Worm (Caenorhabditis elegans) whole organism, late embryonic: Measurements from ENCODE around the gene stip-1.
A peak's percentile ranks its signal among the peaks of the same experiment; 100 is the strongest.

Experiments used
- C08G9.2 ChIP-seq: sonication (generic microtip); optimal IDR thresholded peaks from 2 replicates; lab custom pipeline; 2016; ENCODE audit warnings: mild to moderate bottlenecking, missing genetic modification characterization, moderate library complexity, missing compliant biosample characterization
- C38D4.7 ChIP-seq: fragments of 200-800 bp; sonication (Bioruptor generic); optimal IDR thresholded peaks from 2 replicates; lab custom pipeline; 2018; ENCODE audit warnings: mild to moderate bottlenecking, missing genetic modification characterization, moderate library complexity, missing compliant biosample characterization
- F13H6.1 ChIP-seq: sonication (generic microtip); optimal IDR thresholded peaks from 2 replicates; lab custom pipeline; 2016; ENCODE audit warnings: missing genetic modification characterization, missing compliant biosample characterization
- T23F11.4 ChIP-seq: fragments of 200-800 bp; sonication (Bioruptor generic); optimal IDR thresholded peaks from 2 replicates; lab custom pipeline; 2018; ENCODE audit warnings: mild to moderate bottlenecking, missing genetic modification characterization, missing compliant biosample characterization
- Y22D7AL.16 ChIP-seq: sonication (generic microtip); optimal IDR thresholded peaks from 2 replicates; lab custom pipeline; 2016; ENCODE audit warnings: missing genetic modification characterization, missing compliant biosample characterization
- ama-1 ChIP-seq: fragments of 150-350 bp; optimal IDR thresholded peaks from 2 replicates; lab custom pipeline; 2014
- ceh-14 ChIP-seq: sonication (generic microtip); optimal IDR thresholded peaks from 2 replicates; lab custom pipeline; 2016; ENCODE audit warnings: missing genotype, missing genetic modification characterization, missing compliant biosample characterization
- ceh-18 ChIP-seq: sonication (generic microtip); optimal IDR thresholded peaks from 2 replicates; lab custom pipeline; 2016; ENCODE audit warnings: missing genetic modification characterization, missing compliant biosample characterization
- ceh-19 ChIP-seq: fragments of 200-800 bp; sonication (Bioruptor generic); optimal IDR thresholded peaks from 2 replicates; lab custom pipeline; 2018; ENCODE audit warnings: mild to moderate bottlenecking, missing genetic modification characterization, missing compliant biosample characterization
- ceh-2 ChIP-seq: sonication (generic microtip); optimal IDR thresholded peaks from 2 replicates; lab custom pipeline; 2016; ENCODE audit warnings: missing genotype, missing genetic modification characterization, missing compliant biosample characterization
- ceh-24 ChIP-seq: sonication (generic microtip); optimal IDR thresholded peaks from 2 replicates; lab custom pipeline; 2016; ENCODE audit warnings: mild to moderate bottlenecking, missing genetic modification characterization, missing compliant biosample characterization
- ceh-30 ChIP-seq: fragments of 150-350 bp; optimal IDR thresholded peaks from 2 replicates; lab custom pipeline; 2014; ENCODE audit warnings: missing biosample characterization, missing genetic modification characterization
- ceh-31 ChIP-seq: sonication (generic microtip); optimal IDR thresholded peaks from 2 replicates; lab custom pipeline; 2016; ENCODE audit warnings: missing genetic modification characterization, missing compliant biosample characterization
- ceh-34 ChIP-seq: sonication (generic microtip); optimal IDR thresholded peaks from 2 replicates; lab custom pipeline; 2016; ENCODE audit warnings: mild to moderate bottlenecking, missing genetic modification characterization, missing compliant biosample characterization
- ceh-45 ChIP-seq: fragments of 200-800 bp; sonication (Bioruptor generic); IDR thresholded peaks from 2 replicates; pipeline ENCODE4 v1.3.6; 2022; ENCODE audit warnings: missing genetic modification reagents, missing genetic modification characterization, missing compliant biosample characterization
- ceh-48 ChIP-seq: sonication (generic microtip); optimal IDR thresholded peaks from 2 replicates; lab custom pipeline; 2016; ENCODE audit warnings: missing genetic modification characterization, inconsistent platforms, missing compliant biosample characterization
- che-1 ChIP-seq: sonication (generic microtip); optimal IDR thresholded peaks from 2 replicates; lab custom pipeline; 2016; ENCODE audit warnings: mild to moderate bottlenecking, missing genetic modification characterization, missing compliant biosample characterization
- dmd-4 ChIP-seq: sonication (generic microtip); optimal IDR thresholded peaks from 2 replicates; lab custom pipeline; 2016; ENCODE audit warnings: borderline replicate concordance, missing genetic modification characterization, missing compliant biosample characterization
- dve-1 ChIP-seq: sonication (generic microtip); optimal IDR thresholded peaks from 2 replicates; lab custom pipeline; 2017; ENCODE audit warnings: antibody characterized with exemption, mild to moderate bottlenecking, missing genetic modification characterization, missing compliant biosample characterization
- elt-2 ChIP-seq: sonication (generic microtip); optimal IDR thresholded peaks from 2 replicates; lab custom pipeline; 2016; ENCODE audit warnings: missing genetic modification reagents, missing genetic modification characterization, missing compliant biosample characterization
- elt-4 ChIP-seq: sonication (generic microtip); optimal IDR thresholded peaks from 2 replicates; lab custom pipeline; 2016; ENCODE audit warnings: missing genetic modification characterization, missing compliant biosample characterization
- eyg-1 ChIP-seq: sonication (generic microtip); optimal IDR thresholded peaks from 2 replicates; lab custom pipeline; 2016; ENCODE audit warnings: missing genotype, missing genetic modification characterization, missing compliant biosample characterization
- fax-1 ChIP-seq: sonication (generic microtip); optimal IDR thresholded peaks from 2 replicates; lab custom pipeline; 2016; ENCODE audit warnings: missing genotype, missing genetic modification characterization, missing compliant biosample characterization
- fkh-6 ChIP-seq: sonication (generic microtip); optimal IDR thresholded peaks from 2 replicates; lab custom pipeline; 2016; ENCODE audit warnings: missing genetic modification characterization, missing compliant biosample characterization
- gmeb-2 ChIP-seq: sonication (generic microtip); optimal IDR thresholded peaks from 2 replicates; lab custom pipeline; 2016; ENCODE audit warnings: missing genetic modification characterization, inconsistent platforms, missing compliant biosample characterization
- hlh-13 ChIP-seq: fragments of 200-800 bp; sonication (Bioruptor generic); optimal IDR thresholded peaks from 2 replicates; lab custom pipeline; 2018; ENCODE audit warnings: mild to moderate bottlenecking, missing genetic modification characterization, missing compliant biosample characterization
- lim-6 ChIP-seq: sonication (generic microtip); optimal IDR thresholded peaks from 2 replicates; lab custom pipeline; 2016; ENCODE audit warnings: missing genetic modification characterization, missing compliant biosample characterization
- lin-11 ChIP-seq: fragments of 200-800 bp; sonication (Bioruptor generic); optimal IDR thresholded peaks from 2 replicates; lab custom pipeline; 2018; ENCODE audit warnings: mild to moderate bottlenecking, missing genetic modification characterization, missing compliant biosample characterization
- madf-2 ChIP-seq: sonication (generic microtip); optimal IDR thresholded peaks from 2 replicates; lab custom pipeline; 2017; ENCODE audit warnings: missing genetic modification characterization, missing compliant biosample characterization
- nfya-1 ChIP-seq: sonication (generic microtip); optimal IDR thresholded peaks from 2 replicates; lab custom pipeline; 2017; ENCODE audit warnings: missing genetic modification characterization, mild to moderate bottlenecking, missing compliant biosample characterization, antibody characterized with exemption, moderate library complexity
- nhr-11 ChIP-seq: fragments of 150-350 bp; optimal IDR thresholded peaks from 2 replicates; lab custom pipeline; 2014; ENCODE audit warnings: missing biosample characterization, missing genetic modification characterization
- npax-4 ChIP-seq: sonication (generic microtip); optimal IDR thresholded peaks from 2 replicates; lab custom pipeline; 2016; ENCODE audit warnings: missing genetic modification characterization, missing compliant biosample characterization
- odd-2 ChIP-seq: sonication (generic microtip); optimal IDR thresholded peaks from 2 replicates; lab custom pipeline; 2017; ENCODE audit warnings: antibody characterized with exemption, mild to moderate bottlenecking, missing genetic modification characterization, missing compliant biosample characterization
- pax-1 ChIP-seq: fragments of 150-350 bp; optimal IDR thresholded peaks from 2 replicates; lab custom pipeline; 2014; ENCODE audit warnings: missing biosample characterization, missing genetic modification characterization
- pha-2 ChIP-seq: sonication (generic microtip); optimal IDR thresholded peaks from 2 replicates; lab custom pipeline; 2017; ENCODE audit warnings: mild to moderate bottlenecking, missing genetic modification characterization, missing compliant biosample characterization
- ref-2 ChIP-seq: sonication (generic microtip); optimal IDR thresholded peaks from 2 replicates; lab custom pipeline; 2016; ENCODE audit warnings: missing genetic modification characterization, missing compliant biosample characterization
- rnt-1 ChIP-seq: sonication (generic microtip); optimal IDR thresholded peaks from 2 replicates; lab custom pipeline; 2016; ENCODE audit warnings: missing genetic modification characterization, missing compliant biosample characterization
- sdc-2 ChIP-seq: sonication (generic microtip); optimal IDR thresholded peaks from 2 replicates; lab custom pipeline; 2016; ENCODE audit warnings: missing genotype, missing genetic modification characterization, missing compliant biosample characterization
- sox-2 ChIP-seq: fragments of 200-800 bp; sonication (Bioruptor generic); IDR thresholded peaks from 2 replicates; pipeline ENCODE4 v1.3.6; 2022; ENCODE audit warnings: missing genetic modification reagents, missing genetic modification characterization, missing compliant biosample characterization
- sox-4 ChIP-seq: sonication (generic microtip); optimal IDR thresholded peaks from 2 replicates; lab custom pipeline; 2017; ENCODE audit warnings: mild to moderate bottlenecking, missing genetic modification characterization, inconsistent platforms, missing compliant biosample characterization
- syd-9 ChIP-seq: sonication (generic microtip); optimal IDR thresholded peaks from 2 replicates; lab custom pipeline; 2016; ENCODE audit warnings: mild to moderate bottlenecking, missing genetic modification characterization, moderate library complexity, missing compliant biosample characterization
- tbx-2 ChIP-seq: sonication (generic microtip); optimal IDR thresholded peaks from 2 replicates; lab custom pipeline; 2016; ENCODE audit warnings: missing genetic modification characterization, missing compliant biosample characterization
- tbx-7 ChIP-seq: sonication (generic microtip); optimal IDR thresholded peaks from 2 replicates; lab custom pipeline; 2016; ENCODE audit warnings: missing genotype, missing genetic modification characterization, missing compliant biosample characterization
- ttx-3 ChIP-seq: sonication (generic microtip); optimal IDR thresholded peaks from 2 replicates; lab custom pipeline; 2016; ENCODE audit warnings: missing genetic modification reagents, missing genetic modification characterization, missing compliant biosample characterization
- unc-42 ChIP-seq: sonication (generic microtip); optimal IDR thresholded peaks from 2 replicates; lab custom pipeline; 2016; ENCODE audit warnings: missing genotype, missing genetic modification characterization, missing compliant biosample characterization
- zip-5 ChIP-seq: sonication (generic microtip); optimal IDR thresholded peaks from 2 replicates; lab custom pipeline; 2016; ENCODE audit warnings: missing genetic modification characterization, missing compliant biosample characterization
- ztf-16 ChIP-seq: sonication (generic microtip); optimal IDR thresholded peaks from 2 replicates; lab custom pipeline; 2017; ENCODE audit warnings: missing genetic modification characterization, missing compliant biosample characterization

The stip-1 gene

DNA sequence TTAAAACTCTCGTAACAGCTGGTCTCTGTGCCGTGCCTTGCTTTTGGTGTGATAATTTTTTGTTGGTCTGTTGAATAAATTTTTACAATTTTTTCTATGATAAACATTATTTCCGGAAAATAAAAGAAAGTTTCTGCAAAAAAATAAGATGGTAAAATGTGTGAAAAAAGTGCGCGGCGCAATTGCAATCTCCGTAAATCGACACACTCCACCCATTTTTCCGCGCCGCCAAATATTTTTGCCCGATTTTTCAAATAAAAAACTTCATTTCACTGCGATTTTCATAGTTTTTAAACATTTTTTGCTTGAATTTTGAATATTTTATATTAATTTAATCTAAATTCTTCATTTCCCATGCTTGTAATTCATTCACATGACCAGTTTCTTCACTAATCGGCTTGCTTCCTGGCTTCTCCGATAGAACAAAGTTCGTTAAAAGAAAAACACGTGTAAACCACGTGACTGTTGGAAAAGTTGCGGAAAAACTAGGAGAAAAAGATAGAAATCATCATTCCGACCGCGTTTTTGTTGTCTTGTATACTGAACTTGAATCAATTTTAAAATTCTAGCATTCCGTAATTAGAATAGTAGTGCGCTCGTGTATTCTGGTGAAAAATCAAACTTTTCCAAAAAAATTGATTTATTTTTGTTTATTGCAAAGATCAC lies 38.4 kb upstream of the stip-1 start (continued):
- TF ChIP-seq ceh-24 (no peak), nhr-11 (tag; lab: Kevin White, UChicago) (no peak), elt-2 (tag; lab: Kevin White, UChicago) (peak; percentile 86), C08G9.2 (peak; percentile 36), ceh-31 (tag; lab: Kevin White, UChicago) (peak; percentile 56), rnt-1 (tag; lab: Kevin White, UChicago) (no peak), madf-2 (tag; lab: Kevin White, UChicago) (peak; percentile 34), fax-1 (tag; lab: Kevin White, UChicago) (peak; percentile 63), ceh-45 (GFP tag; lab: Robert Waterston, UW) (peak; percentile 53; the same call in 1 of the 2 replicates), ztf-16 (tag; lab: Kevin White, UChicago) (peak; percentile 45), tbx-7 (no peak), F13H6.1 (peak; percentile 17), che-1 (tag; lab: Kevin White, UChicago) (peak; percentile 60), dmd-4 (tag; lab: Kevin White, UChicago) (no peak), ceh-34 (tag; lab: Kevin White, UChicago) (peak; percentile 59), pha-2 (tag; lab: Kevin White, UChicago) (peak; percentile 61), tbx-2 (tag; lab: Kevin White, UChicago) (peak; percentile 96), ceh-48 (tag; lab: Kevin White, UChicago) (peak; percentile 31)

DNA sequence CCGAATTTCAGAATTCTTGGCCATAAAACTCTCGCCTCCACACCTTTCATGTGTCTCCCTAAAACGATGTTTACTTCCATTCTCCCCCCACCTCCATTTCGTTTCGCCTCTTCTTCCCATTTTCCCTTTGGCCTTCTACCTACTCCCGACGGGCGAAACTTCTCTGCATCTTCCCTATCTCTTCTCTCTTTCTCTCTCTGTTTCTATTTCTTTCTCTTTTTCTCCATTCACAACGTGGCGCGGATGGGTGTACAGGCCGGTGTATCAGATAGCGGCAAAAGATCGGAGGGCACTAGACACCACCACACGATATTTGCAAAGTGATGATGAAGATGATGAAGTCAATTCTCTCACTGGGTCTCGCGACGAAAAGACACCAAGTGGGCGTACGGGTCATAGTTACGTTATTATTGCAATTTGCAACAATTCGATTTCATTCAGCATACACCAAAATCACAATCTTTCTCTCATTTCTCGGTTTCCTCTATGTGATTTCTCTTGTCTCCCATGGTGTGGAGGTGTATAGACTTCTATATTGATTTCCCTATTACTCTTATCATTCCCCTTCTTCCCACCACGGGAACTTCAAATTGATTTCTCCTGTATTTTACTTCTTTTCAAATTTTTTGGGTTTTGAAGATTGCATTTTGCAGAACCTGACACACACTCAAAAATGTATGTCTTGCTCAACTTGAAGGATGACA lies 35.0 kb upstream of the stip-1 start, which contains the start of gene ztf-27:
Gene ztf-27, plus strand, starts transcription at position 654 of the 704 bp plus-strand sequence.
- TF ChIP-seq ceh-48 (tag; lab: Kevin White, UChicago) (no peak), lin-11 (no peak), sox-4 (no peak), ceh-30 (tag; lab: Kevin White, UChicago) (no peak), dmd-4 (tag; lab: Kevin White, UChicago) (no peak), pha-2 (tag; lab: Kevin White, UChicago) (no peak), gmeb-2 (no peak), ceh-45 (GFP tag; lab: Robert Waterston, UW) (no peak), syd-9 (tag; lab: Kevin White, UChicago) (peak; percentile 10), T23F11.4 (GFP tag; lab: Kevin White, UChicago) (no peak), zip-5 (tag; lab: Kevin White, UChicago) (no peak), C08G9.2 (peak; percentile 26), ceh-2 (tag; lab: Kevin White, UChicago) (no peak), eyg-1 (no peak), nfya-1 (tag; lab: Kevin White, UChicago) (peak; percentile 41), ceh-18 (tag; lab: Kevin White, UChicago) (peak; percentile 57), ceh-19 (GFP tag; lab: Kevin White, UChicago) (no peak), unc-42 (tag; lab: Kevin White, UChicago) (no peak), elt-4 (tag; lab: Kevin White, UChicago) (no peak), elt-2 (tag; lab: Kevin White, UChicago) (no peak), ama-1 (no peak), tbx-7 (no peak), che-1 (tag; lab: Kevin White, UChicago) (no peak), C38D4.7 (GFP tag; lab: Kevin White, UChicago) (no peak), ref-2 (tag; lab: Kevin White, UChicago) (peak; percentile 16), fax-1 (tag; lab: Kevin White, UChicago) (no peak), rnt-1 (tag; lab: Kevin White, UChicago) (no peak), lim-6 (tag; lab: Kevin White, UChicago) (no peak), pax-1 (no peak), hlh-13 (no peak), tbx-2 (tag; lab: Kevin White, UChicago) (peak; percentile 22), madf-2 (tag; lab: Kevin White, UChicago) (peak; percentile 18), Y22D7AL.16 (no peak), odd-2 (no peak), dve-1 (tag; lab: Kevin White, UChicago) (peak; percentile 34), ceh-34 (tag; lab: Kevin White, UChicago) (peak; percentile 54), ceh-14 (tag; lab: Kevin White, UChicago) (no peak), npax-4 (tag; lab: Kevin White, UChicago) (no peak), sdc-2 (tag; lab: Kevin White, UChicago) (peak; percentile 14), ttx-3 (tag; lab: Kevin White, UChicago) (no peak), sox-2 (GFP tag; lab: Robert Waterston, UW) (no peak), fkh-6 (tag; lab: Kevin White, UChicago) (no peak), ztf-16 (tag; lab: Kevin White, UChicago) (no peak)
